Fruit fly (Drosophila melanogaster) whole organism, prepupa: ENCODE results near the gene CG33270.

ENCODE experiments used
- CG10631 ChIP-seq: fragments of 200-800 bp; sonication (Bioruptor generic); optimal IDR thresholded peaks from 2 replicates; lab custom pipeline; 2016; ENCODE audit warnings: missing biosample characterization, missing genetic modification characterization
- CG6808 ChIP-seq: fragments of 200-800 bp; sonication (Bioruptor generic); optimal IDR thresholded peaks from 3 replicates; lab custom pipeline; 2017; ENCODE audit warnings: missing biosample characterization, missing genetic modification characterization, mild to moderate bottlenecking, moderate library complexity, missing genetic modification reagents
- CG8119 ChIP-seq: fragments of 200-800 bp; sonication (Bioruptor generic); IDR thresholded peaks from 3 replicates; pipeline ENCODE4 v1.3.6; 2022; ENCODE audit warnings: missing biosample characterization, missing genetic modification characterization
- Gug ChIP-seq: fragments of 200-800 bp; sonication (Bioruptor generic); IDR thresholded peaks from 2 replicates; pipeline ENCODE4 v1.3.6; 2022; ENCODE audit warnings: missing biosample characterization, missing genetic modification characterization
- OdsH ChIP-seq: fragments of 200-800 bp; sonication (Bioruptor generic); optimal IDR thresholded peaks from 3 replicates; lab custom pipeline; 2016; ENCODE audit warnings: missing biosample characterization, missing genetic modification characterization
- Sox102F ChIP-seq: fragments of 200-800 bp; sonication (Bioruptor generic); optimal IDR thresholded peaks from 2 replicates; lab custom pipeline; 2016; ENCODE audit warnings: missing biosample characterization, mild to moderate bottlenecking, missing genetic modification characterization
- Sox15 ChIP-seq: fragments of 200-800 bp; sonication (Bioruptor generic); optimal IDR thresholded peaks from 3 replicates; lab custom pipeline; 2016; ENCODE audit warnings: missing biosample characterization, missing genetic modification characterization
- lz ChIP-seq: fragments of 200-800 bp; sonication (Bioruptor generic); optimal IDR thresholded peaks from 3 replicates; lab custom pipeline; 2016; ENCODE audit warnings: missing biosample characterization, missing genetic modification characterization
- spab ChIP-seq: fragments of 200-800 bp; sonication (Bioruptor generic); optimal IDR thresholded peaks from 2 replicates; lab custom pipeline; 2017; ENCODE audit warnings: missing biosample characterization, mild to moderate bottlenecking, missing genetic modification characterization, missing genetic modification reagents

DNA sequence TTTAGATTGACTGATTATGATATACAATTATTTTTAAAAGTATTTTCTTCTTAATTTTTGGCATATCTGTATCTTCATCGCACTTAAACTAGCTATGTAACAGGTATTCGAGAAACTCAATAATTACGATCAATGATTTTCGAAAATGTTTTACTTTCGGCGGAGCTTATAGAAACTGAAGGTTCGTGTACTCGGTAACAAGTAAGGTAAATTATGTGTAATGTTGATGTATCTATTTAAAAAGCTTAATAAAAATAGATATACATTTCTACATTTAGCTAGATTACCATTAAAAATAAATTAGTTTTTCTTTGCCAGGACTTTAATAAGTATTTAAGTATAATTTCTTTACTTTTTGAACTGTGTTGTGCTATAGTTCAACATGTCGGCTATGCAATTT, 424 bp upstream of the CG33270 start:
- TF ChIP-seq lz (GFP tag; lab: Kevin White, UChicago) = no peak
- no peak for TF ChIP-seq CG8119 (GFP tag; lab: Robert Waterston, UW)
- no peak for TF ChIP-seq Gug
- no peak for TF ChIP-seq CG6808 (GFP tag; lab: Kevin White, UChicago)
- TF ChIP-seq OdsH (GFP tag; lab: Kevin White, UChicago) = no peak
- TF ChIP-seq CG10631 (GFP tag; lab: Kevin White, UChicago) = no peak
- no peak for TF ChIP-seq Sox15
- no peak for TF ChIP-seq Sox102F (GFP tag; lab: Kevin White, UChicago)
- no peak for TF ChIP-seq spab
